Worm (Caenorhabditis elegans): ENCODE measurements around the gene ZK892.4.

- TF ChIP-seq lsy-2 (tag; optimal IDR thresholded peaks at IDR 0.05) (no peak), ama-1 (optimal IDR thresholded peaks at IDR 0.05) (no peak)
Measured at ce11 chrII:10017528-10017927, 11.2 kb downstream of the ZK892.4 start.
